Worm (Caenorhabditis elegans): ENCODE data around the gene T19D12.10.

- TF ChIP-seq him-1 (tag; optimal IDR thresholded peaks at IDR 0.05) (no peak), dao-5 (tag; optimal IDR thresholded peaks at IDR 0.05) (no peak)
Measured at ce11 chrII:6642180-6642579, 16.5 kb downstream of the T19D12.10 start.
